Worm (Caenorhabditis elegans): ENCODE data around the gene ncs-5.

The ncs-5 gene

DNA sequence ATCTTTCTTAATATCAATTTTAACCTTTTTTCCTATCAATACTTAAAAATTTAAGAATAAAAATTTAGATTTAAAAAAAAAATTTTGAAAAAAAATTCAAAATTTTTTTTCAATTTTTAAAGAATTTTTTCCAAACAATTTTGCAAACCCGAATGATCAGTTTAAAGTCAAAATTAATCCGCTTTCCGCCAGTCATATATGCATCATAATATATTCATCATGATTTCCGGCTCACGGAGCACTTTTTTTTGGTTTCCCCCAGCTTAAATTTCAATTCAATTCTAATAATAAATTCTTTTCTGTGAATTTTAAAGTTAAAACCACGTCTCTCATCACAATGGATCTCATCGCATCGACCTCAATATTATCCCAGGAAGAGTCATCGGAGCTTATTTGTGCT lies 26.9 kb downstream of the ncs-5 start, which contains the start of gene nhr-230:
Gene nhr-230 (plus strand): TSS at position 301 of the 400 bp plus-strand sequence.
- TF ChIP-seq ceh-63 (GFP tag; optimal IDR thresholded peaks at IDR 0.05) (no peak), unc-62 (GFP tag; optimal IDR thresholded peaks at IDR 0.05) (no peak), snpc-4 (tag; optimal IDR thresholded peaks at IDR 0.05) (no peak), lir-3 (tag; optimal IDR thresholded peaks at IDR 0.05; ENCODE audit: poor library complexity) (no peak), unc-30 (tag; optimal IDR thresholded peaks at IDR 0.05) (no peak), fkh-8 (tag; optimal IDR thresholded peaks at IDR 0.05) (peak; percentile 1), hpl-2 (GFP tag; optimal IDR thresholded peaks at IDR 0.05) (no peak), C04F5.9 (tag; optimal IDR thresholded peaks at IDR 0.05) (no peak), dsc-1 (tag; optimal IDR thresholded peaks at IDR 0.05) (peak; percentile 4), tbx-2 (tag; optimal IDR thresholded peaks at IDR 0.05) (no peak), hlh-17 (GFP tag; optimal IDR thresholded peaks at IDR 0.05; ENCODE audit: borderline replicate concordance) (no peak), sptf-1 (tag; optimal IDR thresholded peaks at IDR 0.05) (no peak), F16B12.6 (tag; optimal IDR thresholded peaks at IDR 0.05) (no peak), Y116A8C.19 (tag; optimal IDR thresholded peaks at IDR 0.05; ENCODE audit: borderline replicate concordance) (no peak)

DNA sequence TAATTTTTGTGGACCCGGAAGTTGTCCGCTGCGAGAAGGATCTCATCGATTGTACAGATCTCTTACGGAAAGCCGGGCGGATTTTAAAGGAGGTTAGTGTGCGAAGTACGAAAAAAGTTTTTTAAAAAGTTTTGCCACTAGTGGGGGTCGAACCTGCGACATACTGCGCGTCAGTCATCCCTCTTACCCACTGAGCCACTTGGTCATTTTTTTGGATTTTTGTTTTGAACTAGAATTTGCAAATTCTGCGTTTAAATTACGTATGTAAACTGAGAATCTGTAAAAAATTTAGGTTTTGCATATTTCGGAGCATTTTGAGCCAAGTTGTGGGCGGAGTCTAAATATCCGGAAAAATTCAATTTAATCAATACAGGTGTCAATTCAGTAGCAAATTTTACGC lies 29.0 kb downstream of the ncs-5 start:
- TF ChIP-seq efl-1 (optimal IDR thresholded peaks at IDR 0.05) (no peak), efl-1 (GFP tag; optimal IDR thresholded peaks at IDR 0.05 in 1 of 2) (peak in 1 of 2 experiments; percentile 42), fkh-4 (tag; optimal IDR thresholded peaks at IDR 0.05; ENCODE audit: borderline replicate concordance) (no peak), C34B4.2 (tag; optimal IDR thresholded peaks at IDR 0.05) (no peak), mep-1 (tag; optimal IDR thresholded peaks at IDR 0.05) (no peak), aha-1 (tag; optimal IDR thresholded peaks at IDR 0.05) (no peak), elt-2 (tag; optimal IDR thresholded peaks at IDR 0.05) (no peak), snpc-4 (tag; optimal IDR thresholded peaks at IDR 0.05) (no peak)

- TF ChIP-seq efl-1 (optimal IDR thresholded peaks at IDR 0.05) (no peak), efl-1 (GFP tag; optimal IDR thresholded peaks at IDR 0.05 in 1 of 2) (peak in 1 of 2 experiments; percentile 29), skn-1 (tag; optimal IDR thresholded peaks at IDR 0.05) (no peak)
Observed at ce11 chrV:18854788-18855187, 35.2 kb downstream of the ncs-5 start.

ce11 chrV:18859121-18859520 lies 39.6 kb downstream of the ncs-5 start, which contains the start of gene wars-1:
wars-1 (minus strand) TSS chrV:18859221.
- no peak for TF ChIP-seq hlh-4 (tag; optimal IDR thresholded peaks at IDR 0.05)
- TF ChIP-seq nhr-77 (tag; optimal IDR thresholded peaks at IDR 0.05), result no peak
- TF ChIP-seq unc-130 (tag; optimal IDR thresholded peaks at IDR 0.05), result no peak
- TF ChIP-seq nhr-19 (GFP tag; conservative IDR thresholded peaks at IDR 0.05), result no peak
- no peak for TF ChIP-seq pqm-1 (tag; optimal IDR thresholded peaks at IDR 0.05)
- no peak for TF ChIP-seq elt-3 (tag; optimal IDR thresholded peaks at IDR 0.05)
- TF ChIP-seq fkh-4 (tag; optimal IDR thresholded peaks at IDR 0.05; ENCODE audit: borderline replicate concordance), result no peak
- no peak for TF ChIP-seq dsc-1 (tag; optimal IDR thresholded peaks at IDR 0.05)
- TF ChIP-seq nhr-47 (tag; optimal IDR thresholded peaks at IDR 0.05), result no peak
- no peak for TF ChIP-seq egl-13 (tag; optimal IDR thresholded peaks at IDR 0.05)
- TF ChIP-seq irx-1 (tag; optimal IDR thresholded peaks at IDR 0.05), result no peak
- TF ChIP-seq lsy-2 (tag; optimal IDR thresholded peaks at IDR 0.05), result no peak
- TF ChIP-seq fkh-8 (tag; optimal IDR thresholded peaks at IDR 0.05), result no peak
- no peak for TF ChIP-seq fkh-10 (GFP tag; optimal IDR thresholded peaks at IDR 0.05)
- no peak for TF ChIP-seq ceh-88 (GFP tag; IDR thresholded peaks at IDR 0.05)
- TF ChIP-seq pag-3 (tag; optimal IDR thresholded peaks at IDR 0.05; ENCODE audit: borderline replicate concordance, insufficient read depth), result no peak
- no peak for TF ChIP-seq elt-2 (tag; optimal IDR thresholded peaks at IDR 0.05)
- no peak for TF ChIP-seq sptf-1 (tag; optimal IDR thresholded peaks at IDR 0.05)
- TF ChIP-seq Y116A8C.19 (tag; optimal IDR thresholded peaks at IDR 0.05; ENCODE audit: borderline replicate concordance), result no peak

ce11 chrV:18868517-18868916 lies 49.0 kb downstream of the ncs-5 start:
- TF ChIP-seq swsn-7 (tag; optimal IDR thresholded peaks at IDR 0.05) (peak; percentile 12), dpl-1 (GFP tag; optimal IDR thresholded peaks at IDR 0.05) (peak; percentile 26 to 53 (median 33)), unc-62 (GFP tag; optimal IDR thresholded peaks at IDR 0.05) (no peak), C04F5.9 (tag; optimal IDR thresholded peaks at IDR 0.05) (no peak), nhr-85 (tag) (no peak), nhr-90 (tag; optimal IDR thresholded peaks at IDR 0.05; ENCODE audit: poor library complexity) (no peak), zag-1 (tag; optimal IDR thresholded peaks at IDR 0.05) (no peak), alr-1 (tag; optimal IDR thresholded peaks at IDR 0.05; ENCODE audit: borderline replicate concordance) (no peak), nhr-76 (tag; optimal IDR thresholded peaks at IDR 0.05) (no peak), egl-13 (tag; optimal IDR thresholded peaks at IDR 0.05) (no peak), nhr-71 (tag; optimal IDR thresholded peaks at IDR 0.05) (peak; percentile 45), nhr-77 (tag; optimal IDR thresholded peaks at IDR 0.05) (no peak), ceh-63 (GFP tag; optimal IDR thresholded peaks at IDR 0.05) (no peak), nhr-12 (tag; optimal IDR thresholded peaks at IDR 0.05) (no peak), sup-37 (GFP tag; optimal IDR thresholded peaks at IDR 0.05) (no peak)

Data from whole organism, L1 larva.